Worm (Caenorhabditis elegans) whole organism, L4/young adult: ENCODE measurements around the gene rfl-1.
A peak's percentile ranks its signal among the peaks of the same experiment; 100 is the strongest.

Source experiments
- W03F9.2 ChIP-seq: fragments of 150-350 bp; optimal IDR thresholded peaks from 2 replicates; lab custom pipeline; 2014; ENCODE audit warnings: missing biosample characterization, missing genetic modification characterization
- dao-5 ChIP-seq: sonication (generic microtip); optimal IDR thresholded peaks from 2 replicates; lab custom pipeline; 2016; ENCODE audit warnings: missing genotype, missing genetic modification characterization, moderate library complexity, missing compliant biosample characterization
- him-1 ChIP-seq: sonication (generic microtip); optimal IDR thresholded peaks from 2 replicates; lab custom pipeline; 2016; ENCODE audit warnings: missing genotype, missing genetic modification reagents, missing genetic modification characterization, missing compliant biosample characterization

The rfl-1 gene

DNA sequence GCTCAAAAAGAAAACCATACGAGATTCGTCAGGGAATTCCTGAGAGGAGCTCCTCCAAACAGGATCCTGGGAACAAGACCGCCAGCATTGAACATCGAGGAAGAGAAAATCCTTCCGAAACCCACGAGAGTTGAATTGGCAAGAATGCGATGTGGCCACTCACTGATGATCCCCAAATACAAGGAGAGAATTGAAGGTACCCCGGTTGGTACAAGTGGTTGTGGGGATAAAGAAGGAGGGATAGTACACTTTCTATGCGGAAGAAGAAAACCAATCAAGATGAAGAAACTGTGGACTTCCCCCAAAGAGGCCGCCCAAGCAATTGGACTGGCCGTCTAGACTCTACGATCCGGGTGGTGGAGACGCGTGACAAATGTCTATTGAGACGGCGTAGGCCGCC, 42.1 kb downstream of the rfl-1 start:
- TF ChIP-seq dao-5 (tag; lab: Kevin White, UChicago) (no peak), W03F9.2 (tag; lab: Kevin White, UChicago) (no peak), him-1 (tag; lab: Kevin White, UChicago) (no peak)

DNA sequence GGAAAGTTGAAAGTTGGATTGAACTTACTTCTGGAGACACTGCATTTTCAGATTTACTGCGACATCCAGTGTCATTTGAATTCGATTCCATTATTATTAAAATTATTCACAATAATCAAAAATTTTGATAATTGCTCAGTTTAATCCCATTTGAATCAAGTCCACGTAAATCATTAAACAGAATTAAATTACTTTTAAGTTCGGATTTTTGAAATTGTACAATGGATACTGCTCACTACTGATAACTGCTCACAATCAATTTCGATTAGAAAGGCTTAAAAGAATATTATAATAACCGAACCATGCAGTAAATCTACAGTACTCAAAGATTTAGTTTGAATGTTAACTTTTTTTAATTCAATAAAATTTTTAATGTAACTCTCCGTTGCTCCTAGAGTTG, 43.2 kb downstream of the rfl-1 start, which contains the start of gene R01H2.4:
Gene R01H2.4 (minus strand): TSS at position 101 of the 400 bp plus-strand sequence.
- TF ChIP-seq W03F9.2 (tag; lab: Kevin White, UChicago), result no peak
- no peak for TF ChIP-seq dao-5 (tag; lab: Kevin White, UChicago)
- no peak for TF ChIP-seq him-1 (tag; lab: Kevin White, UChicago)

DNA sequence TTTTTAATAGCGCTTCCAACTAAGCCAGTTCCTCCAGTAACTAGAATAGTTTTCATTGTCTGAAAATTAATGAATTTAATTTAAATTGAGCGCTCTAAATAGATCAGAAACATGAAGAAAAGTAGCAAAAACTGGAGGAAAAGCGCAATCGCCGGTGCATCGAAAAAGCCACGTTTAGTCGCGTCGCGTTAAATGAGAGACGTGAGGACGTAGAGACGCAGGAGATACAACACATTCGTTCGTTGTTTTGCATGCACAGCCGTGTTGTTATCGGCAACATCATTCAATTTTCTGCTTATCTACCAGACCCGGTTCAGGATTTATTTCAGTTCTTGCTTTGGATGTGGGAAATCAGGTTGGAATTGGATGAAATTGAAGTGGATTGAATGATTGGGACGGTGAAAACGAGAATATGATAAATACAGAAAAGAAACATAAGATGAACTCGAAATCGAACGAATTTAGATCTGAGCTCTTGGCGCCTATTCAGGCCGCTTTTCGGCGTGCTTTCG, 46.4 kb downstream of the rfl-1 start, which contains the start of gene ger-1:
Gene ger-1 (minus strand): TSS at position 93 of the 512 bp plus-strand sequence.
- TF ChIP-seq W03F9.2 (tag; lab: Kevin White, UChicago) (no peak), him-1 (tag; lab: Kevin White, UChicago) (no peak), dao-5 (tag; lab: Kevin White, UChicago) (no peak)

DNA sequence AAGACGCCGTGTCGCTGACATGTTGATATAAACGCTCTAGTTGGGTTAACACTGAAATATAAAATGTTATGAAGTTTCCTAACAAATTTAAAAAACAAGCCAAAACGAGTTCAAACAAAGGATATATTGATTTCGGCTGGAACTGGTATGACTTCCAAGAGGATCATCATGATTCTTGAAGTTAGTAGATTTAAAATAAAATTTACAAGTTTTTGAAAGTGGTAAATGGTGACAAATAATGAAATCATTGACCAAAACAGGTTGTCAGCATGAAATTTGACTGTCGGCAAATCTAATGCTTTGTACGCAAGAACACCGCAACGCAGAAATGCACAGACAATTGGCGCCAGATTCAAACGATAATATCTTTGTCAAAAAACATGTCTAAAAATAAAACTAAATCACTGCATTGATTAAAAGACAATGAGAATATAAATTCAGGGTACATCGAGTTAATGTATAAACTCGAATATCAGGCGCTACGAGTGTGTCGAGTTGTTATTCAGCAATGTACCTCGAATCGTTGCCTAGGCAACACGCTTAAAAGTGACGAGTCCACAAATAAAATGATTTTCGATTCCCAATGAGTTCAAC, 47.6 kb downstream of the rfl-1 start, which contains the start of the genes ubc-18 and R01H2.8:
Gene ubc-18 (minus strand): TSS at position 51 of the 594 bp plus-strand sequence.
Gene R01H2.8 (plus strand): TSS at position 544 of the 594 bp plus-strand sequence.
- peak; percentile 34 for TF ChIP-seq W03F9.2 (tag; lab: Kevin White, UChicago)
- TF ChIP-seq him-1 (tag; lab: Kevin White, UChicago), result no peak

DNA sequence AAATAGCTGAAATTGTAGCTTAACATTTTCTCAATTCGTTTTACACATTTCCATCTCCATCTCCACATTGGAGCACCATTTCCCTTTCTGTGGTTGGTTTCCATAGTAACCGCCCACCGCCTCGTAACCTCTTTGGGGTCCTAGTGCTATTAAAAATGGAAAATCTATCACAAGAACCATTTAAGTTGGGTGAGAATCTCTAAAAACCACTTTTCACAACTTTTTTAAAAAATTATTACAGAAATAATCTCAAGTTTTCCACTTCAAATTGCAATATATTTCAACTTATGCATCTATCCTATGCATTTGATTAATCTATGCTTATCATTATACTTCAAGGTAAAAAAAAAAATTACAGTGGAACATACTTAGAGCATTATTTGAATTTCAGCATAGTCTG, 49.0 kb downstream of the rfl-1 start, which contains the start of gene tmem-17:
Gene tmem-17 (plus strand): TSS at position 301 of the 400 bp plus-strand sequence.
- TF ChIP-seq him-1 (tag; lab: Kevin White, UChicago), result no peak
- TF ChIP-seq W03F9.2 (tag; lab: Kevin White, UChicago), result no peak
- no peak for TF ChIP-seq dao-5 (tag; lab: Kevin White, UChicago)

DNA sequence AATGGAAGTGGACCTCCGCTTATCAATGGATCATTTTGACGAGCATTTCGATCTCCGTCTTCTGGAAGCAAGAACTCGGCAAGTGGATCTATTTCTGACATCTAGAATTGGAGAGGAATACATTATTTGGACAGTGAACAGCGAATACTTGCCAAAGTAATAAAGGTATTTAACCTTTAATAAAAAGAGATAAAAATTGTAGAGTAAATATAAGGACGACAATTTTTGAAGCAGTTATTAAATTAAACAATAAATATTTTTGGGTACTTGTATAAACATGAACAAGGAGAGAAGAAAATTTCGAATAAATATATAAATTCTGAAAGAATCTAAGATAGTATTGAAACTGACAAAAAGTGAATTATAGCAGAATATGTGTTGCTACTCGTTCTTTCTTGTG, 51.4 kb downstream of the rfl-1 start, which contains the start of gene lin-37:
Gene lin-37 (minus strand): TSS at position 101 of the 400 bp plus-strand sequence.
- TF ChIP-seq him-1 (tag; lab: Kevin White, UChicago), result no peak
